Fruit fly (Drosophila melanogaster) whole organism, embryonic: Measurements from ENCODE around the gene Rab9Db.

Experiments
- Blimp-1 ChIP-seq: fragments of 200-800 bp; sonication (Bioruptor generic); optimal IDR thresholded peaks from 3 replicates; lab custom pipeline; 2018; ENCODE audit warnings: missing biosample characterization, missing genetic modification characterization, mild to moderate bottlenecking, moderate library complexity, missing genetic modification reagents
- CG10209 ChIP-seq: fragments of 200-800 bp; sonication (Bioruptor generic); optimal IDR thresholded peaks from 3 replicates; lab custom pipeline; 2017; ENCODE audit warnings: missing biosample characterization, mild to moderate bottlenecking, missing genetic modification characterization, missing genetic modification reagents
- CG10274 ChIP-seq: fragments of 200-800 bp; sonication (Bioruptor generic); optimal IDR thresholded peaks from 3 replicates; lab custom pipeline; 2017; ENCODE audit warnings: missing biosample characterization, mild to moderate bottlenecking, missing genetic modification characterization
- CG10565 ChIP-seq: fragments of 200-800 bp; sonication (Bioruptor generic); optimal IDR thresholded peaks from 3 replicates; lab custom pipeline; 2016; ENCODE audit warnings: missing biosample characterization, mild to moderate bottlenecking, missing genetic modification characterization
- CG1233 ChIP-seq: fragments of 200-800 bp; sonication (Bioruptor generic); optimal IDR thresholded peaks from 4 replicates; lab custom pipeline; 2018; ENCODE audit warnings: missing biosample characterization, mild to moderate bottlenecking, missing genetic modification characterization
- CG12659 ChIP-seq: fragments of 200-800 bp; sonication (Bioruptor generic); optimal IDR thresholded peaks from 3 replicates; lab custom pipeline; 2017; ENCODE audit warnings: mild to moderate bottlenecking, missing biosample characterization, missing genetic modification reagents, missing genetic modification characterization
- CG13296 ChIP-seq: fragments of 200-800 bp; sonication (Bioruptor generic); optimal IDR thresholded peaks from 3 replicates; lab custom pipeline; 2018; ENCODE audit warnings: missing biosample characterization, mild to moderate bottlenecking, missing genetic modification characterization
- CG13424 ChIP-seq: fragments of 200-800 bp; sonication (Bioruptor generic); optimal IDR thresholded peaks from 2 replicates; lab custom pipeline; 2019; ENCODE audit warnings: missing biosample characterization, mild to moderate bottlenecking, missing genetic modification characterization, moderate library complexity
- CG15696 ChIP-seq: fragments of 200-800 bp; sonication (Bioruptor generic); optimal IDR thresholded peaks from 2 replicates; lab custom pipeline; 2019; ENCODE audit warnings: missing biosample characterization, mild to moderate bottlenecking, missing genetic modification characterization, moderate library complexity
- CG17568 ChIP-seq: fragments of 200-800 bp; sonication (Bioruptor generic); optimal IDR thresholded peaks from 2 replicates; lab custom pipeline; 2018; ENCODE audit warnings: missing biosample characterization, mild to moderate bottlenecking, missing genetic modification characterization, moderate library complexity
- CG2129 ChIP-seq: fragments of 200-800 bp; sonication (Bioruptor generic); IDR thresholded peaks from 2 replicates; pipeline ENCODE4 v1.3.6; 2022; ENCODE audit warnings: missing biosample characterization, missing genetic modification characterization; ENCODE audit not compliant: partially characterized antibody
- CG2875 ChIP-seq: fragments of 200-800 bp; sonication (Bioruptor generic); optimal IDR thresholded peaks from 2 replicates; lab custom pipeline; 2017; ENCODE audit warnings: missing biosample characterization, mild to moderate bottlenecking, missing genetic modification characterization, missing genetic modification reagents
- CG3065 ChIP-seq: fragments of 200-800 bp; sonication (Bioruptor generic); optimal IDR thresholded peaks from 2 replicates; lab custom pipeline; 2016; ENCODE audit warnings: missing biosample characterization, missing genetic modification characterization
- CG31224 ChIP-seq: fragments of 200-800 bp; sonication (Bioruptor generic); IDR thresholded peaks from 2 replicates; pipeline ENCODE4 v1.3.6; 2022; ENCODE audit warnings: missing biosample characterization, missing genetic modification characterization
- CG34376 ChIP-seq: fragments of 200-800 bp; sonication (Bioruptor generic); optimal IDR thresholded peaks from 2 replicates; lab custom pipeline; 2018; ENCODE audit warnings: missing biosample characterization, mild to moderate bottlenecking, missing genetic modification characterization
- CG6254 ChIP-seq: fragments of 200-800 bp; sonication (Bioruptor generic); optimal IDR thresholded peaks from 3 replicates; lab custom pipeline; 2017; ENCODE audit warnings: mild to moderate bottlenecking, missing biosample characterization, missing genetic modification reagents, missing genetic modification characterization
- CG8359 ChIP-seq: fragments of 200-800 bp; sonication (Bioruptor generic); optimal IDR thresholded peaks from 2 replicates; lab custom pipeline; 2017; ENCODE audit warnings: missing biosample characterization, mild to moderate bottlenecking, missing genetic modification characterization, borderline replicate concordance
- CG8388 ChIP-seq: fragments of 200-800 bp; sonication (Bioruptor generic); optimal IDR thresholded peaks from 2 replicates; lab custom pipeline; 2019; ENCODE audit warnings: missing biosample characterization, mild to moderate bottlenecking, missing genetic modification characterization, moderate library complexity
- CoRest ChIP-seq: fragments of 200-800 bp; sonication (Bioruptor generic); optimal IDR thresholded peaks from 3 replicates; lab custom pipeline; 2018; ENCODE audit warnings: missing biosample characterization, mild to moderate bottlenecking, missing genetic modification characterization, moderate library complexity
- D19A ChIP-seq: fragments of 200-800 bp; optimal IDR thresholded peaks from 3 replicates; lab custom pipeline; 2019; ENCODE audit warnings: missing biosample characterization, mild to moderate bottlenecking, missing genetic modification characterization, moderate library complexity
- Fer1 ChIP-seq: fragments of 200-800 bp; sonication (Bioruptor generic); optimal IDR thresholded peaks from 2 replicates; lab custom pipeline; 2017; ENCODE audit warnings: missing biosample characterization, mild to moderate bottlenecking, missing genetic modification characterization
- Lim3 ChIP-seq: fragments of 200-800 bp; sonication (Bioruptor generic); IDR thresholded peaks from 2 replicates; pipeline ENCODE4 v1.3.6; 2022; ENCODE audit warnings: missing biosample characterization, missing genetic modification characterization
- NC2α ChIP-seq: fragments of 200-800 bp; sonication (Bioruptor generic); optimal IDR thresholded peaks from 2 replicates; lab custom pipeline; 2016; ENCODE audit warnings: missing biosample characterization, missing genetic modification characterization
- Nf-YB ChIP-seq: fragments of 200-800 bp; sonication (Bioruptor generic); optimal IDR thresholded peaks from 3 replicates; lab custom pipeline; 2019; ENCODE audit warnings: missing biosample characterization, mild to moderate bottlenecking, missing genetic modification characterization, moderate library complexity
- PHDP ChIP-seq: fragments of 200-800 bp; sonication (Bioruptor generic); optimal IDR thresholded peaks from 3 replicates; lab custom pipeline; 2018; ENCODE audit warnings: missing biosample characterization, mild to moderate bottlenecking, missing genetic modification characterization, moderate library complexity
- Sox102F ChIP-seq: fragments of 200-800 bp; sonication (Bioruptor generic); optimal IDR thresholded peaks from 2 replicates; lab custom pipeline; 2018; ENCODE audit warnings: missing biosample characterization, mild to moderate bottlenecking, missing genetic modification characterization, moderate library complexity
- Xrp1 ChIP-seq: fragments of 200-800 bp; sonication (Bioruptor generic); IDR thresholded peaks from 2 replicates; pipeline ENCODE4 v1.3.6; 2022; ENCODE audit warnings: missing biosample characterization, missing genetic modification characterization
- YL-1 ChIP-seq: fragments of 200-800 bp; sonication (Bioruptor generic); optimal IDR thresholded peaks from 3 replicates; lab custom pipeline; 2017; ENCODE audit warnings: missing biosample characterization, mild to moderate bottlenecking, missing genetic modification characterization
- bcd ChIP-seq: fragments of 200-800 bp; sonication (Bioruptor generic); optimal IDR thresholded peaks from 2 replicates; lab custom pipeline; 2017; ENCODE audit warnings: missing biosample characterization, mild to moderate bottlenecking, missing genetic modification characterization
- da ChIP-seq: fragments of 200-800 bp; sonication (Bioruptor generic); optimal IDR thresholded peaks from 2 replicates; lab custom pipeline; 2016; ENCODE audit warnings: missing biosample characterization, missing genetic modification characterization
- dmrt11E ChIP-seq: fragments of 200-800 bp; sonication (Bioruptor generic); optimal IDR thresholded peaks from 3 replicates; lab custom pipeline; 2018; ENCODE audit warnings: missing biosample characterization, mild to moderate bottlenecking, missing genetic modification characterization, moderate library complexity
- gem ChIP-seq: fragments of 200-800 bp; sonication (Bioruptor generic); optimal IDR thresholded peaks from 2 replicates; lab custom pipeline; 2019; ENCODE audit warnings: missing biosample characterization, mild to moderate bottlenecking, missing genetic modification characterization, moderate library complexity
- grau ChIP-seq: fragments of 200-800 bp; optimal IDR thresholded peaks from 3 replicates; lab custom pipeline; 2019; ENCODE audit warnings: missing biosample characterization, mild to moderate bottlenecking, missing genetic modification characterization, moderate library complexity
- grn ChIP-seq: fragments of 200-800 bp; sonication (Bioruptor generic); optimal IDR thresholded peaks from 3 replicates; lab custom pipeline; 2017; ENCODE audit warnings: missing biosample characterization, missing genetic modification characterization
- gsb-n ChIP-seq: fragments of 200-800 bp; sonication (Bioruptor generic); optimal IDR thresholded peaks from 3 replicates; lab custom pipeline; 2018; ENCODE audit warnings: missing biosample characterization, mild to moderate bottlenecking, missing genetic modification characterization
- h ChIP-seq: fragments of >200 bp; optimal IDR thresholded peaks from 2 replicates; lab custom pipeline; 2017
- lab ChIP-seq: fragments of 200-800 bp; sonication (Bioruptor generic); optimal IDR thresholded peaks from 3 replicates; lab custom pipeline; 2017; ENCODE audit warnings: missing biosample characterization, missing genetic modification characterization, mild to moderate bottlenecking, moderate library complexity, missing genetic modification reagents
- nerfin-2 ChIP-seq: fragments of 200-800 bp; sonication (Bioruptor generic); IDR thresholded peaks from 2 replicates; pipeline ENCODE4 v1.3.6; 2022; ENCODE audit warnings: missing biosample characterization, missing genetic modification characterization; ENCODE audit not compliant: partially characterized antibody
- prd ChIP-seq, 3 experiments: fragments of >200 bp in 2 of 3; fragments of 200-800 bp in 1 of 3; sonication (Bioruptor generic) in 1 of 3; optimal IDR thresholded peaks in 2 of 3; IDR thresholded peaks in 1 of 3; 2 replicates in 2 of 3; 3 replicates in 1 of 3; pipeline versions ENCODE4 v1.3.6 to Lab custom; 2017 to 2022; ENCODE audit warnings: missing biosample characterization in 1 of 3, missing genetic modification characterization in 1 of 3
- sc ChIP-seq, 3 experiments: fragments of >200 bp in 2 of 3; fragments of 200-800 bp in 1 of 3; sonication (Bioruptor generic) in 1 of 3; optimal IDR thresholded peaks; 2 replicates in 2 of 3; 3 replicates in 1 of 3; lab custom pipeline; 2017; ENCODE audit warnings: mild to moderate bottlenecking in 1 of 3, missing biosample characterization in 1 of 3, missing genetic modification characterization in 1 of 3, missing genetic modification reagents in 1 of 3
- sim ChIP-seq: fragments of 200-800 bp; sonication (Bioruptor generic); IDR thresholded peaks from 2 replicates; pipeline ENCODE4 v1.3.6; 2022; ENCODE audit warnings: missing biosample characterization, missing genetic modification characterization
- sima ChIP-seq: fragments of 200-800 bp; sonication (Bioruptor generic); optimal IDR thresholded peaks from 2 replicates; lab custom pipeline; 2016; ENCODE audit warnings: missing biosample characterization, missing genetic modification characterization
- slp2 ChIP-seq: fragments of 200-800 bp; sonication (Bioruptor generic); optimal IDR thresholded peaks from 2 replicates; lab custom pipeline; 2016; ENCODE audit warnings: missing biosample characterization, missing genetic modification characterization
- sug ChIP-seq: fragments of 200-800 bp; optimal IDR thresholded peaks from 2 replicates; lab custom pipeline; 2019; ENCODE audit warnings: missing biosample characterization, mild to moderate bottlenecking, missing genetic modification characterization, moderate library complexity
- ttk ChIP-seq: fragments of 200-800 bp; sonication (Bioruptor generic); IDR thresholded peaks from 2 replicates; pipeline ENCODE4 v2.1.2; 2022; ENCODE audit warnings: missing biosample characterization, missing genetic modification characterization
- wek ChIP-seq: fragments of 200-800 bp; sonication (Bioruptor generic); optimal IDR thresholded peaks from 3 replicates; lab custom pipeline; 2018; ENCODE audit warnings: missing biosample characterization, mild to moderate bottlenecking, missing genetic modification characterization, moderate library complexity
- wor ChIP-seq: fragments of 200-800 bp; sonication (Bioruptor generic); IDR thresholded peaks from 2 replicates; pipeline ENCODE4 v1.3.6; 2022; ENCODE audit warnings: missing biosample characterization, missing genetic modification characterization
- zfh1 ChIP-seq: fragments of 200-800 bp; sonication (Bioruptor generic); IDR thresholded peaks from 3 replicates; pipeline ENCODE4 v1.3.6; 2022; ENCODE audit warnings: missing biosample characterization, missing genetic modification characterization
- zfh2 ChIP-seq: fragments of 200-800 bp; sonication (Bioruptor generic); optimal IDR thresholded peaks from 2 replicates; lab custom pipeline; 2016; ENCODE audit warnings: missing biosample characterization, missing genetic modification characterization

The Rab9Db gene

DNA sequence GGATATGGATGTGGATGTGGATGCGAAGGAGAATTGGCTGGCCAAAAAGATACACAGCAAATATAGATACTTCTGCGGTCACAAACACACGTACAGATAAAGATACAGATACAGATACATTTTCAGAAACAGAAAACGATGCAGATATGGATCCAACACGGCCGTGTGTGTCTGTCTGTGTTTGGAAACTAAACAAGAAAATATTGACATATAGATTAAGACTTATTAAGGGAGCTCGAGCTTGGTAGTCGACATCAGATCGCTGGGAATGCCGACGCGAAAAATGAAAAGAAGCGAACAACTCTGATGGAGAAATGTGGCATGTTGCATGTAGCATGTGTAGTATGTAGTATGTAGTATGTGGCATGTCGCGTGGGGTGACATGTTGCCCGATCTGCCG is 41.0 kb downstream of the Rab9Db start (continued):
- TF ChIP-seq grn (peak; percentile 20), CG8359 (peak; percentile 59), CG10274 (peak; percentile 14), CG15696 (tag; lab: Kevin White, UChicago) (peak; percentile 80), Nf-YB (peak; percentile 31), CG3065 (GFP tag; lab: Kevin White, UChicago) (no peak), gsb-n (tag; lab: Kevin White, UChicago) (peak; percentile 54), CG13424 (tag; lab: Kevin White, UChicago) (peak; percentile 23), YL-1 (GFP tag; lab: Kevin White, UChicago) (no peak), Xrp1 (GFP tag; lab: Robert Waterston, UW) (0 out of 2 replicates have a peak, but pooled peaks have one; percentile 11), CG8388 (GFP tag; lab: Kevin White, UChicago) (no peak), ttk (GFP tag; lab: Robert Waterston, UW) (no peak), NC2α (GFP tag; lab: Kevin White, UChicago) (peak; percentile 5), wor (GFP tag; lab: Robert Waterston, UW) (0 out of 2 replicates have a peak, but pooled peaks have one; percentile 11), zfh1 (no peak), sima (GFP tag; lab: Kevin White, UChicago) (no peak), sug (tag; lab: Kevin White, UChicago) (no peak), zfh2 (GFP tag; lab: Kevin White, UChicago) (no peak), CG10565 (no peak), gem (tag; lab: Kevin White, UChicago) (peak; percentile 56), CG10209 (GFP tag; lab: Kevin White, UChicago) (peak; percentile 65), D19A (tag; lab: Kevin White, UChicago) (no peak), CoRest (tag; lab: Kevin White, UChicago) (peak; percentile 16), Lim3 (no peak), dmrt11E (peak; percentile 67), bcd (GFP tag; lab: Kevin White, UChicago) (peak; percentile 24), CG6254 (GFP tag; lab: Kevin White, UChicago) (peak; percentile 50), nerfin-2 (GFP tag; lab: Robert Waterston, UW) (no peak), prd (optimal IDR thresholded peaks at IDR 0.05; lab: Kevin White, UChicago) (no peak), prd (GFP tag; IDR thresholded peaks at IDR 0.05; lab: Robert Waterston, UW) (no peak), Fer1 (GFP tag; lab: Kevin White, UChicago) (peak; percentile 19), CG34376 (GFP tag; lab: Kevin White, UChicago) (no peak), CG12659 (GFP tag; lab: Kevin White, UChicago) (peak; percentile 19), sim (0 out of 2 replicates have a peak, but pooled peaks have one; percentile 6), da (GFP tag; lab: Kevin White, UChicago) (no peak), sc (optimal IDR thresholded peaks at IDR 0.05; lab: Kevin White, UChicago) (no peak), sc (GFP tag; optimal IDR thresholded peaks at IDR 0.05; lab: Kevin White, UChicago) (peak; percentile 41), slp2 (GFP tag; lab: Kevin White, UChicago) (no peak), CG2875 (peak; percentile 63), grau (no peak), lab (GFP tag; lab: Kevin White, UChicago) (peak; percentile 59), CG2129 (GFP tag; lab: Robert Waterston, UW) (no peak), CG31224 (GFP tag; lab: Robert Waterston, UW) (no peak), h (no peak), wek (GFP tag; lab: Kevin White, UChicago) (peak; percentile 78), CG13296 (GFP tag; lab: Kevin White, UChicago) (peak; percentile 27), PHDP (tag; lab: Kevin White, UChicago) (peak; percentile 64), CG1233 (GFP tag; lab: Kevin White, UChicago) (peak; percentile 65), Blimp-1 (GFP tag; lab: Kevin White, UChicago) (peak; percentile 32), CG17568 (GFP tag; lab: Kevin White, UChicago) (peak; percentile 65), Sox102F (GFP tag; lab: Kevin White, UChicago) (peak; percentile 13)
